Fruit fly (Drosophila melanogaster) whole organism, embryonic: Measurements from ENCODE around the gene mRpL51.
A peak's percentile ranks its signal among the peaks of the same experiment; 100 is the strongest.

ENCODE experiments used
- B-H1 ChIP-seq: fragments of 200-800 bp; sonication (Bioruptor generic); IDR thresholded peaks from 3 replicates; pipeline ENCODE4 v1.3.6; 2022; ENCODE audit warnings: missing biosample characterization, missing genetic modification characterization
- CG10274 ChIP-seq: fragments of 200-800 bp; sonication (Bioruptor generic); optimal IDR thresholded peaks from 3 replicates; lab custom pipeline; 2017; ENCODE audit warnings: missing biosample characterization, mild to moderate bottlenecking, missing genetic modification characterization
- CG10431 ChIP-seq: fragments of 200-800 bp; sonication (Bioruptor generic); optimal IDR thresholded peaks from 3 replicates; lab custom pipeline; 2018; ENCODE audit warnings: missing biosample characterization, mild to moderate bottlenecking, missing genetic modification characterization
- CG10462 ChIP-seq: fragments of 200-800 bp; sonication (Bioruptor generic); optimal IDR thresholded peaks from 2 replicates; lab custom pipeline; 2016; ENCODE audit warnings: missing biosample characterization, missing genetic modification characterization
- CG11247 ChIP-seq: fragments of 200-800 bp; sonication (Bioruptor generic); IDR thresholded peaks from 2 replicates; pipeline ENCODE4 v1.3.6; 2022; ENCODE audit warnings: missing biosample characterization, missing genetic modification characterization
- CG11456 ChIP-seq: fragments of 200-800 bp; sonication (Bioruptor generic); IDR thresholded peaks from 3 replicates; pipeline ENCODE4 v1.3.6; 2022; ENCODE audit warnings: missing biosample characterization, missing genetic modification characterization
- CG12236 ChIP-seq: fragments of 200-800 bp; sonication (Bioruptor generic); optimal IDR thresholded peaks from 2 replicates; lab custom pipeline; 2016; ENCODE audit warnings: missing biosample characterization, missing genetic modification characterization
- CG13424 ChIP-seq: fragments of 200-800 bp; sonication (Bioruptor generic); optimal IDR thresholded peaks from 2 replicates; lab custom pipeline; 2019; ENCODE audit warnings: missing biosample characterization, mild to moderate bottlenecking, missing genetic modification characterization, moderate library complexity
- CG13624 ChIP-seq: fragments of 200-800 bp; sonication (Bioruptor generic); optimal IDR thresholded peaks from 2 replicates; lab custom pipeline; 2016; ENCODE audit warnings: missing biosample characterization, missing genetic modification characterization
- CG15011 ChIP-seq: fragments of 200-800 bp; sonication (Bioruptor generic); optimal IDR thresholded peaks from 3 replicates; lab custom pipeline; 2018; ENCODE audit warnings: missing biosample characterization, mild to moderate bottlenecking, missing genetic modification characterization
- CG16779 ChIP-seq: fragments of 200-800 bp; sonication (Bioruptor generic); IDR thresholded peaks from 2 replicates; pipeline ENCODE4 v1.3.6; 2022; ENCODE audit warnings: missing biosample characterization, missing genetic modification characterization
- CG17186 ChIP-seq: fragments of 200-800 bp; sonication (Bioruptor generic); optimal IDR thresholded peaks from 3 replicates; lab custom pipeline; 2017; ENCODE audit warnings: missing biosample characterization, missing genetic modification reagents, missing genetic modification characterization
- CG17829 ChIP-seq: fragments of 200-800 bp; optimal IDR thresholded peaks from 2 replicates; lab custom pipeline; 2019; ENCODE audit warnings: missing biosample characterization, mild to moderate bottlenecking, missing genetic modification characterization, moderate library complexity
- CG17912 ChIP-seq: fragments of 200-800 bp; sonication (Bioruptor generic); optimal IDR thresholded peaks from 2 replicates; lab custom pipeline; 2018; ENCODE audit warnings: missing biosample characterization, mild to moderate bottlenecking, missing genetic modification characterization
- CG31224 ChIP-seq: fragments of 200-800 bp; sonication (Bioruptor generic); IDR thresholded peaks from 2 replicates; pipeline ENCODE4 v1.3.6; 2022; ENCODE audit warnings: missing biosample characterization, missing genetic modification characterization
- CG32772 ChIP-seq: fragments of 200-800 bp; sonication (Bioruptor generic); IDR thresholded peaks from 2 replicates; pipeline ENCODE4 v1.3.6; 2022; ENCODE audit warnings: missing biosample characterization, missing genetic modification characterization
- CG4820 ChIP-seq: fragments of 200-800 bp; sonication (Bioruptor generic); optimal IDR thresholded peaks from 3 replicates; lab custom pipeline; 2016; ENCODE audit warnings: missing biosample characterization, missing genetic modification characterization
- CG6272 ChIP-seq: fragments of 200-800 bp; sonication (Bioruptor generic); IDR thresholded peaks from 2 replicates; pipeline ENCODE4 v1.3.6; 2022; ENCODE audit warnings: missing biosample characterization, missing genetic modification characterization
- CG7357 ChIP-seq: fragments of 200-800 bp; sonication (Bioruptor generic); IDR thresholded peaks from 3 replicates; pipeline ENCODE4 v1.3.6; 2022; ENCODE audit warnings: missing biosample characterization, missing genetic modification characterization
- CG7745 ChIP-seq: fragments of 200-800 bp; sonication (Bioruptor generic); optimal IDR thresholded peaks from 2 replicates; lab custom pipeline; 2018; ENCODE audit warnings: missing biosample characterization, mild to moderate bottlenecking, missing genetic modification characterization, moderate library complexity
- CG9817 ChIP-seq: fragments of 200-800 bp; sonication (Bioruptor generic); optimal IDR thresholded peaks from 2 replicates; lab custom pipeline; 2018; ENCODE audit warnings: missing biosample characterization, mild to moderate bottlenecking, missing genetic modification characterization, moderate library complexity
- CG9932 ChIP-seq: fragments of 200-800 bp; sonication (Bioruptor generic); IDR thresholded peaks from 2 replicates; pipeline ENCODE4 v1.3.6; 2022; ENCODE audit warnings: missing biosample characterization, missing genetic modification characterization
- Dip3 ChIP-seq: fragments of 200-800 bp; sonication (Bioruptor generic); optimal IDR thresholded peaks from 3 replicates; lab custom pipeline; 2016; ENCODE audit warnings: missing biosample characterization, missing genetic modification characterization
- Dp ChIP-seq: fragments of 200-800 bp; sonication (Bioruptor generic); optimal IDR thresholded peaks from 2 replicates; lab custom pipeline; 2018; ENCODE audit warnings: missing biosample characterization, mild to moderate bottlenecking, missing genetic modification characterization, moderate library complexity
- HmgZ ChIP-seq: fragments of 200-800 bp; sonication (Bioruptor generic); optimal IDR thresholded peaks from 2 replicates; lab custom pipeline; 2018; ENCODE audit warnings: missing biosample characterization, mild to moderate bottlenecking, missing genetic modification characterization
- Hr78 ChIP-seq, 2 experiments: fragments of 200-800 bp in 1 of 2; fragments of >200 bp in 1 of 2; sonication (Bioruptor generic) in 1 of 2; optimal IDR thresholded peaks; 2 replicates each; lab custom pipeline; 2017 to 2019; ENCODE audit warnings: missing biosample characterization in 2 of 2, missing genetic modification characterization in 2 of 2, mild to moderate bottlenecking in 1 of 2, moderate library complexity in 1 of 2
- Nf-YB ChIP-seq: fragments of 200-800 bp; sonication (Bioruptor generic); optimal IDR thresholded peaks from 3 replicates; lab custom pipeline; 2019; ENCODE audit warnings: missing biosample characterization, mild to moderate bottlenecking, missing genetic modification characterization, moderate library complexity
- Rx ChIP-seq: fragments of 200-800 bp; sonication (Bioruptor generic); IDR thresholded peaks from 2 replicates; pipeline ENCODE4 v1.3.6; 2022; ENCODE audit warnings: missing biosample characterization, missing genetic modification characterization
- Ssrp ChIP-seq: fragments of 200-800 bp; sonication (Bioruptor generic); optimal IDR thresholded peaks from 2 replicates; lab custom pipeline; 2018; ENCODE audit warnings: missing biosample characterization, mild to moderate bottlenecking, missing genetic modification characterization, moderate library complexity
- Xrp1 ChIP-seq: fragments of 200-800 bp; sonication (Bioruptor generic); IDR thresholded peaks from 2 replicates; pipeline ENCODE4 v1.3.6; 2022; ENCODE audit warnings: missing biosample characterization, missing genetic modification characterization
- bab2 ChIP-seq: fragments of 200-800 bp; sonication (Bioruptor generic); optimal IDR thresholded peaks from 2 replicates; lab custom pipeline; 2016; ENCODE audit warnings: missing biosample characterization, missing genetic modification characterization
- crc ChIP-seq: fragments of 200-800 bp; sonication (Bioruptor generic); optimal IDR thresholded peaks from 2 replicates; lab custom pipeline; 2016; ENCODE audit warnings: missing biosample characterization, missing genetic modification characterization
- dan ChIP-seq: fragments of 200-800 bp; sonication (Bioruptor generic); IDR thresholded peaks from 2 replicates; pipeline ENCODE4 v1.3.6; 2022; ENCODE audit warnings: missing biosample characterization, missing genetic modification characterization
- esg ChIP-seq: fragments of 200-800 bp; sonication (Bioruptor generic); conservative IDR thresholded peaks from 2 replicates; pipeline ENCODE4 v1.3.6; 2022; ENCODE audit warnings: missing biosample characterization, missing genetic modification characterization
- h ChIP-seq: fragments of >200 bp; optimal IDR thresholded peaks from 2 replicates; lab custom pipeline; 2017
- jumu ChIP-seq: fragments of 200-800 bp; sonication (Bioruptor generic); optimal IDR thresholded peaks from 3 replicates; lab custom pipeline; 2016; ENCODE audit warnings: missing biosample characterization, missing genetic modification characterization
- lbe ChIP-seq: fragments of 200-800 bp; sonication (Bioruptor generic); optimal IDR thresholded peaks from 2 replicates; lab custom pipeline; 2016; ENCODE audit warnings: missing biosample characterization, mild to moderate bottlenecking, missing genetic modification characterization
- lilli ChIP-seq: fragments of 200-800 bp; sonication (Bioruptor generic); optimal IDR thresholded peaks from 3 replicates; lab custom pipeline; 2016; ENCODE audit warnings: missing biosample characterization, missing genetic modification characterization
- pfk ChIP-seq: fragments of 200-800 bp; sonication (Bioruptor generic); optimal IDR thresholded peaks from 2 replicates; lab custom pipeline; 2018; ENCODE audit warnings: missing biosample characterization, mild to moderate bottlenecking, missing genetic modification characterization, moderate library complexity
- ranshi ChIP-seq: fragments of 200-800 bp; sonication (Bioruptor generic); IDR thresholded peaks from 2 replicates; pipeline ENCODE4 v1.3.6; 2022; ENCODE audit warnings: missing biosample characterization, missing genetic modification characterization
- repo ChIP-seq: fragments of 200-800 bp; sonication (Bioruptor generic); optimal IDR thresholded peaks from 2 replicates; lab custom pipeline; 2016; ENCODE audit warnings: missing biosample characterization, missing genetic modification characterization
- rib ChIP-seq: fragments of 200-800 bp; sonication (Bioruptor generic); IDR thresholded peaks from 2 replicates; pipeline ENCODE4 v1.3.6; 2022; ENCODE audit warnings: missing biosample characterization, missing genetic modification characterization
- slou ChIP-seq: fragments of 200-800 bp; sonication (Bioruptor generic); optimal IDR thresholded peaks from 3 replicates; lab custom pipeline; 2016; ENCODE audit warnings: missing biosample characterization, missing genetic modification characterization
- so ChIP-seq: fragments of 200-800 bp; sonication (Bioruptor generic); IDR thresholded peaks from 3 replicates; pipeline ENCODE4 v1.3.6; 2022; ENCODE audit warnings: missing biosample characterization, missing genetic modification characterization
- sob ChIP-seq: fragments of 200-800 bp; sonication (Bioruptor generic); IDR thresholded peaks from 2 replicates; pipeline ENCODE4 v1.3.6; 2022; ENCODE audit warnings: missing biosample characterization, missing genetic modification characterization
- trem ChIP-seq: fragments of 200-800 bp; optimal IDR thresholded peaks from 3 replicates; lab custom pipeline; 2019; ENCODE audit warnings: missing biosample characterization, mild to moderate bottlenecking, missing genetic modification characterization, moderate library complexity
- ttk ChIP-seq: fragments of 200-800 bp; sonication (Bioruptor generic); IDR thresholded peaks from 2 replicates; pipeline ENCODE4 v2.1.2; 2022; ENCODE audit warnings: missing biosample characterization, missing genetic modification characterization
- unpg ChIP-seq: fragments of 200-800 bp; sonication (Bioruptor generic); optimal IDR thresholded peaks from 3 replicates; lab custom pipeline; 2018; ENCODE audit warnings: missing biosample characterization, mild to moderate bottlenecking, missing genetic modification characterization, moderate library complexity
- zf30C ChIP-seq: fragments of 200-800 bp; sonication (Bioruptor generic); optimal IDR thresholded peaks from 3 replicates; lab custom pipeline; 2018; ENCODE audit warnings: missing biosample characterization, mild to moderate bottlenecking, missing genetic modification characterization
- zfh1 ChIP-seq: fragments of 200-800 bp; sonication (Bioruptor generic); IDR thresholded peaks from 3 replicates; pipeline ENCODE4 v1.3.6; 2022; ENCODE audit warnings: missing biosample characterization, missing genetic modification characterization

The mRpL51 gene

DNA sequence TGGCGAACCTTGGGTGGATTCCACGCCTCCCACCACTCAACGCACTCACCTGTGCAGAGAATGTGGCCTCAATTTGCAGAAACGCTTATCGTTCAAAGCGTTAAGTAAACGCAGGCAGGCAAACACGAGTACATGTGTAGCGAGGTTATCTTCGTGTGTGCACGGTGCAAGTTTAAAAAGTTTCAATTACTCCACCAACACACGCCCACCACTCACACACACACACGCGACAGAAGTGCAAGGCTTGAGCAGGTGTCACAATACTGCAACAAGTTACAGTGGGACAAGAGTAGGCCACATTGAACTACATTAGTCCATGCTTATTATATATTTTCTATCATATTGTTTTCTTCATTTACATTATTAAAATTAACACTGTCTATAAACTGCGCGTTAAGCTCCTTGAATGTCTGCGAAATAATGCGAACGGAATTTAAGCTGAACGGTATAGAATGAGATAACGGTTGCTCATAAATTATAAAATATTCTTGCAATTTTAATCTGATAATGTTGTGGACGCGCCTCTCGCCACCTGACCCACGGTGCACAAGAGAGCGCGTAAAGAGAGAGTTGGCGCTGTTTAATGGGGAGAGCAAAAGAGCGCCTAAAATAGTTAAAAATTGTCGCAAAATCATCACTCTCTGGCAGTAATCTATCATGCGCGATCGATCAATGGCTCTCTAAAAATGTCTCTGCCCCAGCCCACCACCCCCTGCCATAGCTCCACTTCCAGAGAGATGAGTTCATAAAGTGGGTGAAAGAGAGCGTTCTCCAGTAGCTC lies 17.5 kb upstream of the mRpL51 start:
- TF ChIP-seq so = peak; percentile 96
- TF ChIP-seq CG15011 (GFP tag; lab: Kevin White, UChicago) = peak; percentile 91
- TF ChIP-seq repo = peak; percentile 52
- TF ChIP-seq CG31224 (GFP tag; lab: Robert Waterston, UW) = peak; percentile 62
- peak; percentile 96 for TF ChIP-seq CG17829 (tag; lab: Kevin White, UChicago)
- peak; percentile 98 for TF ChIP-seq CG13424 (tag; lab: Kevin White, UChicago)
- TF ChIP-seq pfk (GFP tag; lab: Kevin White, UChicago) = peak; percentile 22
- peak; percentile 92 for TF ChIP-seq B-H1 (GFP tag; lab: Robert Waterston, UW)
- peak; percentile 71 for TF ChIP-seq CG12236 (GFP tag; lab: Kevin White, UChicago)
- TF ChIP-seq CG10274 = peak; percentile 78
- peak; percentile 25; the same call in 1 of the 2 replicates for TF ChIP-seq rib (GFP tag; lab: Robert Waterston, UW)
- peak; percentile 85 for TF ChIP-seq CG17912 (GFP tag; lab: Kevin White, UChicago)
- TF ChIP-seq CG32772 (GFP tag; lab: Robert Waterston, UW) = peak; percentile 94
- peak; percentile 90 for TF ChIP-seq ranshi (GFP tag; lab: Robert Waterston, UW)
- peak; percentile 92 for TF ChIP-seq CG10431 (GFP tag; lab: Kevin White, UChicago)
- peak; percentile 69 for TF ChIP-seq slou (GFP tag; lab: Kevin White, UChicago)
- peak; percentile 94 for TF ChIP-seq CG17186 (GFP tag; lab: Kevin White, UChicago)
- peak; percentile 95 for TF ChIP-seq zfh1
- TF ChIP-seq sob (GFP tag; lab: Robert Waterston, UW) = peak; percentile 81
- peak; percentile 96 for TF ChIP-seq Xrp1 (GFP tag; lab: Robert Waterston, UW)
- peak; percentile 98 for TF ChIP-seq Ssrp (tag; lab: Kevin White, UChicago)
- peak; percentile 79 for TF ChIP-seq CG11247 (GFP tag; lab: Robert Waterston, UW)
- peak; percentile 84 for TF ChIP-seq CG11456 (GFP tag; lab: Robert Waterston, UW)
- TF ChIP-seq h = no peak
- peak; percentile 57 for TF ChIP-seq crc (GFP tag; lab: Kevin White, UChicago)
- TF ChIP-seq CG16779 (GFP tag; lab: Robert Waterston, UW) = peak; percentile 86
- peak; percentile 93 for TF ChIP-seq CG9817 (tag; lab: Kevin White, UChicago)
- TF ChIP-seq trem (tag; lab: Kevin White, UChicago) = peak; percentile 90
- no peak for TF ChIP-seq dan
- peak; percentile 95 for TF ChIP-seq lbe (GFP tag; lab: Kevin White, UChicago)
- peak; percentile 95 for TF ChIP-seq ttk
- peak in 1 of 2 experiments; percentile 86 for TF ChIP-seq Hr78 (GFP tag; optimal IDR thresholded peaks at IDR 0.05; lab: Kevin White, UChicago)
- peak; percentile 5 for TF ChIP-seq Dp
- peak; percentile 97 for TF ChIP-seq esg
- peak; percentile 61 for TF ChIP-seq CG9932
- peak; percentile 89 for TF ChIP-seq lilli
- peak; percentile 90 for TF ChIP-seq CG6272
- peak; percentile 95 for TF ChIP-seq Rx
- peak; percentile 69 for TF ChIP-seq Dip3 (GFP tag; lab: Kevin White, UChicago)
- peak; percentile 89 for TF ChIP-seq CG7357 (GFP tag; lab: Robert Waterston, UW)
- peak; percentile 92 for TF ChIP-seq CG10462 (GFP tag; lab: Kevin White, UChicago)
- peak; percentile 97 for TF ChIP-seq unpg (GFP tag; lab: Kevin White, UChicago)
- peak; percentile 50 for TF ChIP-seq CG7745 (tag; lab: Kevin White, UChicago)
- TF ChIP-seq bab2 = peak; percentile 83
- TF ChIP-seq CG4820 = peak; percentile 91
- TF ChIP-seq zf30C (GFP tag; lab: Kevin White, UChicago) = no peak
- peak; percentile 37 for TF ChIP-seq CG13624 (GFP tag; lab: Kevin White, UChicago)
- peak; percentile 89 for TF ChIP-seq HmgZ
- TF ChIP-seq jumu = peak; percentile 79
- peak; percentile 80 for TF ChIP-seq Nf-YB
